Worm (Caenorhabditis elegans): ENCODE results near the gene srx-45.

ce11 chrIII:9344347-9344746 is 37.9 kb upstream of the srx-45 start, which contains the start of gene emb-9:
- TF ChIP-seq pat-9 (tag; optimal IDR thresholded peaks at IDR 0.05) (no peak), ceh-24 (tag; optimal IDR thresholded peaks at IDR 0.05) (no peak)
